Worm (Caenorhabditis elegans): ENCODE measurements around the gene Y75B8A.23.

DNA sequence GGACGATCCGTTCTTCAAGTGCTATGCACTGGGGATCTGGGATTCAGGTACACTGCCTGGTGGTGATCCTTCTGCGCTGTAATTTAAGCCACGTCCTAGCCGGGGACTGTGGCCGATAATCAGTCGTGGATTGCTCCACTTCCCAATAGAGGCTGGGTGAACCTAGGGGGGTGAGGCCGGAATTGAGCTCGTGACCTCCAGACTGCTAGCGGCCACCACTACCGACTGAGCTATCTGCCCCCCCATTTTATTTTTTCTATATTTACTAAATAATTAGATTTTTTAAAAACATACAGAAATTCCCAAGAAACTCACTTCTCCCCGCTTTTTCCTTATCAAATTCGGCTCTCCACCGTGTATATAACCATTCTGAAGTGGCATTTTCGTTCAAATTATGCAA lies 46.8 kb downstream of the Y75B8A.23 start:
- TF ChIP-seq unc-30 (tag; optimal IDR thresholded peaks at IDR 0.05) = no peak
- TF ChIP-seq lin-35 (GFP tag; optimal IDR thresholded peaks at IDR 0.05) = no peak
- TF ChIP-seq ama-1 (optimal IDR thresholded peaks at IDR 0.05) = no peak
- no peak for TF ChIP-seq dpl-1 (GFP tag; optimal IDR thresholded peaks at IDR 0.05)
- TF ChIP-seq rnt-1 (tag; optimal IDR thresholded peaks at IDR 0.05) = no peak
- no peak for TF ChIP-seq mep-1 (tag; optimal IDR thresholded peaks at IDR 0.05)
- no peak for TF ChIP-seq ceh-82 (tag; optimal IDR thresholded peaks at IDR 0.05)
- no peak for TF ChIP-seq elt-3 (tag; optimal IDR thresholded peaks at IDR 0.05)
- no peak for TF ChIP-seq unc-86 (tag; optimal IDR thresholded peaks at IDR 0.05)
- TF ChIP-seq vab-15 (tag; optimal IDR thresholded peaks at IDR 0.05) = no peak
- no peak for TF ChIP-seq egl-27 (tag; optimal IDR thresholded peaks at IDR 0.05)
- no peak for TF ChIP-seq efl-1 (optimal IDR thresholded peaks at IDR 0.05)
- no peak for TF ChIP-seq efl-1 (GFP tag; optimal IDR thresholded peaks at IDR 0.05 in 1 of 2)
- TF ChIP-seq unc-130 (tag; optimal IDR thresholded peaks at IDR 0.05) = no peak
